Worm (Caenorhabditis elegans): ENCODE data around the gene hif-1.
A peak's percentile ranks its signal among the peaks of the same experiment; 100 is the strongest.

The hif-1 gene

ce11 chrV:20778886-20779285 lies 1.3 kb upstream of the hif-1 start:
- no peak for TF ChIP-seq ceh-9 (tag; optimal IDR thresholded peaks at IDR 0.05)
- TF ChIP-seq egl-5 (tag; optimal IDR thresholded peaks at IDR 0.05), result no peak
- TF ChIP-seq ZK546.5 (tag; optimal IDR thresholded peaks at IDR 0.05), result no peak
- no peak for TF ChIP-seq unc-39 (tag; optimal IDR thresholded peaks at IDR 0.05)
- TF ChIP-seq pha-4 (tag; optimal IDR thresholded peaks at IDR 0.05), result no peak
- TF ChIP-seq nhr-67 (tag; optimal IDR thresholded peaks at IDR 0.05), result no peak
- TF ChIP-seq lin-15B (tag; optimal IDR thresholded peaks at IDR 0.05), result no peak
- no peak for TF ChIP-seq eor-1 (tag; optimal IDR thresholded peaks at IDR 0.05)
- TF ChIP-seq egl-27 (tag; optimal IDR thresholded peaks at IDR 0.05), result no peak
- TF ChIP-seq nhr-12 (tag; optimal IDR thresholded peaks at IDR 0.05), result no peak
- TF ChIP-seq zag-1 (tag; optimal IDR thresholded peaks at IDR 0.05), result no peak
- TF ChIP-seq aly-2 (tag; optimal IDR thresholded peaks at IDR 0.05), result no peak
- TF ChIP-seq nhr-23 (tag; optimal IDR thresholded peaks at IDR 0.05), result peak; percentile 47
- TF ChIP-seq sea-2 (GFP tag; optimal IDR thresholded peaks at IDR 0.05), result no peak
- TF ChIP-seq fkh-10 (GFP tag; optimal IDR thresholded peaks at IDR 0.05), result no peak
- TF ChIP-seq ztf-11 (tag; optimal IDR thresholded peaks at IDR 0.05), result no peak
- TF ChIP-seq nhr-11 (tag; optimal IDR thresholded peaks at IDR 0.05), result no peak
- TF ChIP-seq elt-1 (tag; optimal IDR thresholded peaks at IDR 0.05), result no peak
- peak; percentile 18 for TF ChIP-seq ceh-28 (tag; optimal IDR thresholded peaks at IDR 0.05)
- no peak for TF ChIP-seq fos-1 (tag; optimal IDR thresholded peaks at IDR 0.05)
- no peak for TF ChIP-seq nhr-77 (tag; optimal IDR thresholded peaks at IDR 0.05)
- TF ChIP-seq elt-3 (tag; optimal IDR thresholded peaks at IDR 0.05), result peak in 1 of 3 experiments; percentile 30
- TF ChIP-seq snpc-4 (tag; optimal IDR thresholded peaks at IDR 0.05), result no peak
- TF ChIP-seq daf-12 (tag; optimal IDR thresholded peaks at IDR 0.05), result no peak
- TF ChIP-seq ama-1 (optimal IDR thresholded peaks at IDR 0.05), result peak; percentile 65
- no peak for TF ChIP-seq lin-39 (tag; optimal IDR thresholded peaks at IDR 0.05)
- TF ChIP-seq elt-2 (tag; optimal IDR thresholded peaks at IDR 0.05), result peak; percentile 41
- TF ChIP-seq ztf-4 (tag; optimal IDR thresholded peaks at IDR 0.05), result no peak
- TF ChIP-seq nhr-43 (tag; optimal IDR thresholded peaks at IDR 0.05; ENCODE audit: poor library complexity, severe bottlenecking), result no peak
- no peak for TF ChIP-seq tbx-2 (tag; optimal IDR thresholded peaks at IDR 0.05)
- TF ChIP-seq nfya-1 (tag; optimal IDR thresholded peaks at IDR 0.05; ENCODE audit: insufficient read depth), result no peak
- peak; percentile 45 for TF ChIP-seq pqm-1 (tag; optimal IDR thresholded peaks at IDR 0.05)

ce11 chrV:20779707-20780346 lies 380 bp upstream of the hif-1 start:
- TF ChIP-seq fkh-10 (GFP tag; optimal IDR thresholded peaks at IDR 0.05) (no peak), nhr-43 (tag; optimal IDR thresholded peaks at IDR 0.05; ENCODE audit: poor library complexity, severe bottlenecking) (peak; percentile 19)

- TF ChIP-seq ama-1 (optimal IDR thresholded peaks at IDR 0.05), result peak; percentile 27
- no peak for TF ChIP-seq daf-12 (tag; optimal IDR thresholded peaks at IDR 0.05)
Observed at ce11 chrV:20781346-20781952, 1.2 kb downstream of the hif-1 start.

- TF ChIP-seq nhr-77 (tag; optimal IDR thresholded peaks at IDR 0.05) (no peak), fos-1 (tag; optimal IDR thresholded peaks at IDR 0.05) (no peak), aly-2 (tag; optimal IDR thresholded peaks at IDR 0.05) (no peak), ceh-9 (tag; optimal IDR thresholded peaks at IDR 0.05) (no peak), nhr-23 (tag; optimal IDR thresholded peaks at IDR 0.05) (no peak), jun-1 (tag; optimal IDR thresholded peaks at IDR 0.05) (no peak), elt-2 (tag; optimal IDR thresholded peaks at IDR 0.05) (no peak), egl-27 (tag; optimal IDR thresholded peaks at IDR 0.05) (no peak), unc-39 (tag; optimal IDR thresholded peaks at IDR 0.05) (no peak), eor-1 (tag; optimal IDR thresholded peaks at IDR 0.05) (no peak), nhr-25 (tag; optimal IDR thresholded peaks at IDR 0.05) (no peak), hmg-11 (tag; optimal IDR thresholded peaks at IDR 0.05) (peak; percentile 38), nhr-237 (tag; optimal IDR thresholded peaks at IDR 0.05) (no peak), zag-1 (tag; optimal IDR thresholded peaks at IDR 0.05) (no peak), tbx-2 (tag; optimal IDR thresholded peaks at IDR 0.05) (no peak), nhr-11 (tag; optimal IDR thresholded peaks at IDR 0.05) (no peak), ceh-16 (tag; optimal IDR thresholded peaks at IDR 0.05) (no peak), nhr-67 (tag; optimal IDR thresholded peaks at IDR 0.05) (no peak), nfya-1 (tag; optimal IDR thresholded peaks at IDR 0.05; ENCODE audit: insufficient read depth) (peak; percentile 87), snpc-4 (tag; optimal IDR thresholded peaks at IDR 0.05) (no peak), R02D3.7 (tag; optimal IDR thresholded peaks at IDR 0.05) (no peak), nhr-12 (tag; optimal IDR thresholded peaks at IDR 0.05) (no peak), mml-1 (tag; optimal IDR thresholded peaks at IDR 0.05) (no peak), daf-12 (tag; optimal IDR thresholded peaks at IDR 0.05) (no peak), fkh-10 (GFP tag; optimal IDR thresholded peaks at IDR 0.05) (peak; percentile 98), pha-4 (tag; optimal IDR thresholded peaks at IDR 0.05) (no peak), ama-1 (optimal IDR thresholded peaks at IDR 0.05) (peak; percentile 86), sea-2 (GFP tag; optimal IDR thresholded peaks at IDR 0.05) (no peak), elt-3 (tag; optimal IDR thresholded peaks at IDR 0.05) (no peak), elt-1 (tag; optimal IDR thresholded peaks at IDR 0.05) (no peak), mdl-1 (tag; optimal IDR thresholded peaks at IDR 0.05) (peak; percentile 24), nhr-43 (tag; optimal IDR thresholded peaks at IDR 0.05; ENCODE audit: poor library complexity, severe bottlenecking) (no peak), egl-5 (tag; optimal IDR thresholded peaks at IDR 0.05) (no peak), ztf-4 (tag; optimal IDR thresholded peaks at IDR 0.05) (no peak), lin-39 (tag; optimal IDR thresholded peaks at IDR 0.05) (peak; percentile 33), fkh-2 (tag; optimal IDR thresholded peaks at IDR 0.05) (no peak), ceh-28 (tag; optimal IDR thresholded peaks at IDR 0.05) (peak; percentile 3), skn-1 (tag; optimal IDR thresholded peaks at IDR 0.05) (no peak)
Observed at ce11 chrV:20782188-20782587, 2.0 kb downstream of the hif-1 start.

All from whole organism, L3 larva.